Worm (Caenorhabditis elegans) whole organism, L4 larva: ENCODE results near the gene srh-286.

Source experiments
- F10B5.3 ChIP-seq: sonication (generic microtip); optimal IDR thresholded peaks from 2 replicates; lab custom pipeline; 2016; ENCODE audit warnings: mild to moderate bottlenecking, missing genetic modification characterization, missing compliant biosample characterization
- F49E8.2 ChIP-seq: sonication (generic microtip); optimal IDR thresholded peaks from 2 replicates; lab custom pipeline; 2016; ENCODE audit warnings: missing compliant biosample characterization, mild to moderate bottlenecking, missing genetic modification characterization, borderline replicate concordance
- R02D3.7 ChIP-seq: fragments of 150-350 bp; sonication (generic microtip); optimal IDR thresholded peaks from 3 replicates; lab custom pipeline; 2014; ENCODE audit warnings: missing biosample characterization, missing genetic modification characterization
- T26A8.4 ChIP-seq: fragments of 200-800 bp; sonication (Bioruptor generic); IDR thresholded peaks from 2 replicates; pipeline ENCODE4 v1.3.6; 2022; ENCODE audit warnings: missing genetic modification characterization, missing compliant biosample characterization
- ama-1 ChIP-seq: fragments of 150-350 bp; optimal IDR thresholded peaks from 2 replicates; lab custom pipeline; 2014; ENCODE audit warnings: inconsistent platforms, mixed read lengths
- arid-1 ChIP-seq: fragments of 200-800 bp; sonication (Bioruptor generic); conservative IDR thresholded peaks from 2 replicates; pipeline ENCODE4 v1.3.6; 2022; ENCODE audit warnings: missing genetic modification reagents, missing genetic modification characterization, missing compliant biosample characterization
- ceh-20 ChIP-seq: fragments of 200-800 bp; sonication (Bioruptor generic); IDR thresholded peaks from 2 replicates; pipeline ENCODE4 v1.3.6; 2022; ENCODE audit warnings: missing genetic modification reagents, missing genetic modification characterization, missing compliant biosample characterization
- ces-1 ChIP-seq: fragments of 150-350 bp; sonication (generic microtip); optimal IDR thresholded peaks from 4 replicates; lab custom pipeline; 2014; ENCODE audit warnings: missing biosample characterization, missing genetic modification reagents, missing genetic modification characterization
- daf-16 ChIP-seq, 3 experiments: sonication (generic microtip); optimal IDR thresholded peaks; 2 replicates each; lab custom pipeline; 2016 to 2017; ENCODE audit warnings: missing genetic modification characterization in 3 of 3, missing genetic modification reagents in 3 of 3, mild to moderate bottlenecking in 2 of 3, missing compliant biosample characterization in 2 of 3, missing biosample characterization in 1 of 3, moderate library complexity in 1 of 3
- daf-19 ChIP-seq: fragments of 200-800 bp; sonication (Bioruptor generic); conservative IDR thresholded peaks from 2 replicates; pipeline ENCODE4 v1.3.6; 2022; ENCODE audit warnings: missing genetic modification characterization, missing compliant biosample characterization
- daf-8 ChIP-seq: fragments of 200-800 bp; sonication (Bioruptor generic); IDR thresholded peaks from 2 replicates; pipeline ENCODE4 v1.3.6; 2022; ENCODE audit warnings: missing genetic modification characterization, missing compliant biosample characterization
- dpl-1 ChIP-seq: fragments of 150-350 bp; optimal IDR thresholded peaks from 2 replicates; lab custom pipeline; 2014; ENCODE audit warnings: missing biosample characterization, missing genetic modification reagents, missing genetic modification characterization
- egl-27 ChIP-seq: sonication (generic microtip); optimal IDR thresholded peaks from 3 replicates; lab custom pipeline; 2017; ENCODE audit warnings: missing biosample characterization, missing genetic modification reagents, missing genetic modification characterization
- fos-1 ChIP-seq: fragments of 150-350 bp; optimal IDR thresholded peaks from 2 replicates; lab custom pipeline; 2014; ENCODE audit warnings: missing biosample characterization, missing genetic modification characterization
- hif-1 ChIP-seq, 2 experiments: sonication (generic microtip); optimal IDR thresholded peaks; 2 replicates each; lab custom pipeline; 2016 to 2017; ENCODE audit warnings: missing compliant biosample characterization in 2 of 2, missing genetic modification characterization in 2 of 2, missing genetic modification reagents in 2 of 2, missing genotype in 2 of 2, mild to moderate bottlenecking in 1 of 2
- hlh-30 ChIP-seq: sonication (generic microtip); optimal IDR thresholded peaks from 2 replicates; lab custom pipeline; 2017; ENCODE audit warnings: antibody characterized with exemption, mild to moderate bottlenecking, missing genetic modification characterization, missing compliant biosample characterization; ENCODE audit not compliant: insufficient read depth
- hmg-1.1 ChIP-seq: fragments of 200-800 bp; sonication (Bioruptor generic); IDR thresholded peaks from 2 replicates; pipeline ENCODE4 v1.3.6; 2022; ENCODE audit warnings: missing genetic modification reagents, missing genetic modification characterization, missing compliant biosample characterization
- jun-1 ChIP-seq: fragments of 150-350 bp; optimal IDR thresholded peaks from 2 replicates; lab custom pipeline; 2014; ENCODE audit warnings: missing biosample characterization, missing genetic modification reagents, missing genetic modification characterization
- lin-1 ChIP-seq: fragments of 200-800 bp; sonication (Bioruptor generic); IDR thresholded peaks from 2 replicates; pipeline ENCODE4 v1.3.6; 2022; ENCODE audit warnings: missing genetic modification reagents, missing genetic modification characterization, missing compliant biosample characterization
- lin-29 ChIP-seq: fragments of 200-800 bp; sonication (Bioruptor generic); IDR thresholded peaks from 2 replicates; pipeline ENCODE4 v1.3.6; 2022; ENCODE audit warnings: missing genetic modification reagents, missing genetic modification characterization, missing compliant biosample characterization
- lin-39 ChIP-seq: fragments of 150-350 bp; optimal IDR thresholded peaks from 2 replicates; lab custom pipeline; 2014; ENCODE audit warnings: missing biosample characterization, missing genetic modification reagents, missing genetic modification characterization
- lir-3 ChIP-seq: sonication (generic microtip); optimal IDR thresholded peaks from 2 replicates; lab custom pipeline; 2016; ENCODE audit warnings: mild to moderate bottlenecking, missing genetic modification characterization, missing compliant biosample characterization
- mdt-29 ChIP-seq: fragments of 200-800 bp; sonication (Bioruptor generic); IDR thresholded peaks from 2 replicates; pipeline ENCODE4 v1.3.6; 2022; ENCODE audit warnings: missing genetic modification reagents, missing genetic modification characterization, missing compliant biosample characterization
- mep-1 ChIP-seq: fragments of 150-350 bp; sonication (generic microtip); optimal IDR thresholded peaks from 3 replicates; lab custom pipeline; 2014; ENCODE audit warnings: missing biosample characterization, missing genetic modification characterization
- mxl-2 ChIP-seq: fragments of 200-800 bp; sonication (Bioruptor generic); conservative IDR thresholded peaks from 2 replicates; pipeline ENCODE4 v1.3.6; 2022; ENCODE audit warnings: missing genetic modification reagents, missing genetic modification characterization, missing compliant biosample characterization
- nhr-10 ChIP-seq: fragments of 150-350 bp; optimal IDR thresholded peaks from 2 replicates; lab custom pipeline; 2014; ENCODE audit warnings: missing biosample characterization, missing genetic modification characterization
- nhr-11 ChIP-seq: fragments of 150-350 bp; optimal IDR thresholded peaks from 2 replicates; lab custom pipeline; 2014; ENCODE audit warnings: missing biosample characterization, missing genetic modification characterization
- nhr-111 ChIP-seq: fragments of 200-800 bp; sonication (Bioruptor generic); optimal IDR thresholded peaks from 2 replicates; lab custom pipeline; 2018; ENCODE audit warnings: mild to moderate bottlenecking, missing genetic modification characterization, missing compliant biosample characterization
- nhr-237 ChIP-seq: sonication (generic microtip); optimal IDR thresholded peaks from 2 replicates; lab custom pipeline; 2017; ENCODE audit warnings: missing biosample characterization, missing genetic modification characterization
- nhr-28 ChIP-seq: fragments of 150-350 bp; optimal IDR thresholded peaks from 2 replicates; lab custom pipeline; 2014; ENCODE audit warnings: missing biosample characterization, missing genetic modification characterization
- nhr-41 ChIP-seq: fragments of 200-800 bp; sonication (Bioruptor generic); IDR thresholded peaks from 2 replicates; pipeline ENCODE4 v1.3.6; 2022; ENCODE audit warnings: missing genetic modification reagents, missing genetic modification characterization, missing compliant biosample characterization
- nhr-48 ChIP-seq: sonication (generic microtip); optimal IDR thresholded peaks from 2 replicates; lab custom pipeline; 2016; ENCODE audit warnings: mild to moderate bottlenecking, missing genetic modification characterization, missing compliant biosample characterization
- nhr-6 ChIP-seq: fragments of 150-350 bp; optimal IDR thresholded peaks from 2 replicates; lab custom pipeline; 2014; ENCODE audit warnings: missing biosample characterization, missing genetic modification characterization
- pqm-1 ChIP-seq: sonication (generic microtip); optimal IDR thresholded peaks from 2 replicates; lab custom pipeline; 2017; ENCODE audit warnings: missing biosample characterization, missing genetic modification characterization
- sdz-12 ChIP-seq: fragments of 200-800 bp; sonication (Bioruptor generic); optimal IDR thresholded peaks from 2 replicates; lab custom pipeline; 2018; ENCODE audit warnings: mild to moderate bottlenecking, missing genetic modification characterization, missing compliant biosample characterization
- spr-1 ChIP-seq: sonication (generic microtip); optimal IDR thresholded peaks from 2 replicates; lab custom pipeline; 2016; ENCODE audit warnings: mild to moderate bottlenecking, missing genetic modification characterization, missing compliant biosample characterization
- tra-1 ChIP-seq: fragments of 200-800 bp; sonication (Bioruptor generic); IDR thresholded peaks from 2 replicates; pipeline ENCODE4 v1.3.6; 2022; ENCODE audit warnings: missing genetic modification reagents, missing genetic modification characterization, missing compliant biosample characterization
- unc-39 ChIP-seq: sonication (generic microtip); optimal IDR thresholded peaks from 2 replicates; lab custom pipeline; 2017; ENCODE audit warnings: missing biosample characterization, missing genetic modification characterization
- unc-62 ChIP-seq, 3 experiments: fragments of 150-350 bp in 1 of 3; sonication (generic microtip); optimal IDR thresholded peaks in 2 of 3; peaks in 1 of 3; 1 replicate in 1 of 3; 2 replicates in 2 of 3; lab custom pipeline; 2014 to 2017; ENCODE audit warnings: missing biosample characterization in 3 of 3, missing genetic modification characterization in 3 of 3, missing genetic modification reagents in 3 of 3, missing genotype in 1 of 3
- zfp-2 ChIP-seq: sonication (generic microtip); optimal IDR thresholded peaks from 2 replicates; lab custom pipeline; 2016; ENCODE audit warnings: mild to moderate bottlenecking, missing genetic modification characterization, missing compliant biosample characterization

Gene srh-286

DNA sequence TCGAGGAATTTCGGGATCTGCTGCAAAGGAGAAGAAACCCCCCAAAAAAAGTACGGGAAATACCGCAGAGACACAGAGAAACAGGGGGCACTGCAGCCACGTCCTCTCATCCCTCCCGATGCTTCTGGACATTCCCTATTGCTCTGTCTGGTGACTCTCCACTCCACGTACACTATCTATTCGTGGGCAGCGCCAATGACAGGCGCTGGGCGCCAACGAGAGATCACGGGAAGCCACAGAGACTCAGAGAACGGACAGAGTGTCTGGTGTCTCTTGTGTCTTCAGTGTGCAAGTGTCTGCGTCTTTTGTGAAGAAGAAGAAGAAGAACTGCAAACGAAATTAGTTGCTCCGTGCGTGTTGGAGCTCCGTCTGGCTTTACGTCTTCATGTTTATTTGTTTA, 13.9 kb upstream of the srh-286 start (continued):
- TF ChIP-seq lin-1 (GFP tag; lab: Robert Waterston, UW): peak; percentile 84
- TF ChIP-seq tra-1 (GFP tag; lab: Robert Waterston, UW): peak; percentile 33; the same call in 1 of the 2 replicates
- peak; percentile 65 for TF ChIP-seq ceh-20 (GFP tag; lab: Robert Waterston, UW)
- peak; percentile 22 for TF ChIP-seq nhr-6 (tag; lab: Kevin White, UChicago)
- peak; percentile 42 for TF ChIP-seq nhr-10 (tag; lab: Kevin White, UChicago)
- peak; percentile 96 for TF ChIP-seq hlh-30 (tag; lab: Kevin White, UChicago)
- TF ChIP-seq spr-1: peak; percentile 73
- peak; percentile 77 for TF ChIP-seq nhr-48 (tag; lab: Kevin White, UChicago)
- TF ChIP-seq daf-16 (GFP tag; optimal IDR thresholded peaks at IDR 0.05; lab: Kevin White, UChicago): peak; percentile 9 to 47
- TF ChIP-seq daf-16 (tag; optimal IDR thresholded peaks at IDR 0.05; lab: Kevin White, UChicago): peak; percentile 66
- TF ChIP-seq unc-62 (GFP tag; optimal IDR thresholded peaks at IDR 0.05 in 1 of 2; lab: Kevin White, UChicago): peak in 1 of 2 experiments; percentile 99
- no peak for TF ChIP-seq unc-62 (tag; optimal IDR thresholded peaks at IDR 0.05; lab: Kevin White, UChicago)
- no peak for TF ChIP-seq nhr-41 (GFP tag; lab: Robert Waterston, UW)
- peak; percentile 66 for TF ChIP-seq dpl-1 (GFP tag; lab: Kevin White, UChicago)
- TF ChIP-seq ces-1 (GFP tag; lab: Kevin White, UChicago): peak; percentile 56
- peak; percentile 15 for TF ChIP-seq pqm-1 (tag; lab: Kevin White, UChicago)
- no peak for TF ChIP-seq ama-1
- TF ChIP-seq fos-1 (tag; lab: Kevin White, UChicago): no peak
- peak; percentile 79 for TF ChIP-seq nhr-28
- peak; percentile 49 to 93 for TF ChIP-seq hif-1 (tag; optimal IDR thresholded peaks at IDR 0.05; lab: Kevin White, UChicago)
- no peak for TF ChIP-seq nhr-237 (tag; lab: Kevin White, UChicago)
- TF ChIP-seq mep-1 (tag; lab: Kevin White, UChicago): peak; percentile 89
- TF ChIP-seq jun-1: peak; percentile 42
- TF ChIP-seq, all 104 proteins: peak for 50

DNA sequence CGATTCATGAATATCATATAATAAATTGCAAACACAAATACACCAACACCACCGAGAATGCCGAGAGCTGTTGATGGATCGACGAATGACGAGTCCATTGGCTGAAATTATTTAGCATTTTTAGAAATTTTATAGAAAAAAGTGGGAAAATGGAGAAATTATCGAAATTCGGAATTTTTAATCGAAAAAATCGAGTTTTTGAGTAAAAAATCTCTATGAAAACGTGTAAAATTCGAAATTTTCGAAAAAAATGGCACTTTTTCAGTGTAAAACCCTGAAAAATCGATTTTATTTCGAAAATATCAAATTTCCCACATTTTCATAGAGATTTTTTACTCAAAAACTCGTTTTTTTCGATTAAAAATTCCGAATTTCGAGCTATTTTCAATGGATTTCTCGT, 11.9 kb upstream of the srh-286 start, which contains the start of gene tcc-1:
Gene tcc-1 (minus strand): TSS at position 101 of the 400 bp plus-strand sequence.
- no peak for TF ChIP-seq ces-1 (GFP tag; lab: Kevin White, UChicago)
- no peak for TF ChIP-seq nhr-237 (tag; lab: Kevin White, UChicago)
- no peak for TF ChIP-seq F49E8.2 (tag; lab: Kevin White, UChicago)
- no peak for TF ChIP-seq unc-39 (tag; lab: Kevin White, UChicago)
- TF ChIP-seq hmg-1.1 (GFP tag; lab: Robert Waterston, UW): no peak
- TF ChIP-seq mxl-2 (GFP tag; lab: Robert Waterston, UW): no peak
- no peak for TF ChIP-seq tra-1 (GFP tag; lab: Robert Waterston, UW)

DNA sequence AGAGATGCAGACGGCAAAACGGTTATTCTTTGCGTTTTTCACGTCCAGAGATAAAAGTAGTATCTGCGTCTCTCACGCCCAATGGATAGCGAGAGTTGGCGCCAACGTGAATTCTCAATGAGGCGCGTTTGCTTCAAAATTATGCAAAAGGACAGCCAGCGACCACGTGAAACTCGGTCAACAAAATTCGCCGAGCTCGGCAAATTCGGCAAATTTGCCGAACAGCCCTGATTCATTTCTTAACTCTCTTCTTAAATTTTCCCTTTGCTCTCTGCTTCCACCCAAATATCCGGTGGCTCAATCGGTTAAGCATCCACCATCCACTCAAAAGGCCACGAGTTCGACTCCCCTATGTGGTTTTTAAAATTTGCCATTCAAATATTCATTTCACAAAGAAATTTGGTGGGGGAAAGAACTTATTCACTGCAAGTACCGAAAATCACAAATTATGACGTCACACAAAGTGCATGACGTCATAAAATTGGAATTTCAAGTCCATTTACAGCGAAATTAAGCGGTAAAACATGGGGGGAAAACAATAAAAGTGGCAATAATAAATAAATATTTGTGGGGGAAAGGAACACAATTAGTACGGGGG, 1.5 kb upstream of the srh-286 start:
- TF ChIP-seq daf-19 (GFP tag; lab: Robert Waterston, UW): no peak
- TF ChIP-seq nhr-11 (tag; lab: Kevin White, UChicago): no peak
- TF ChIP-seq sdz-12: no peak
- no peak for TF ChIP-seq egl-27
- no peak for TF ChIP-seq lin-39 (tag; lab: Kevin White, UChicago)
- TF ChIP-seq F10B5.3 (tag; lab: Kevin White, UChicago): no peak
- no peak for TF ChIP-seq zfp-2 (tag; lab: Kevin White, UChicago)
- TF ChIP-seq arid-1: no peak
- TF ChIP-seq lin-29 (GFP tag; lab: Robert Waterston, UW): no peak
- TF ChIP-seq nhr-10 (tag; lab: Kevin White, UChicago): no peak
- TF ChIP-seq nhr-237 (tag; lab: Kevin White, UChicago): no peak

DNA sequence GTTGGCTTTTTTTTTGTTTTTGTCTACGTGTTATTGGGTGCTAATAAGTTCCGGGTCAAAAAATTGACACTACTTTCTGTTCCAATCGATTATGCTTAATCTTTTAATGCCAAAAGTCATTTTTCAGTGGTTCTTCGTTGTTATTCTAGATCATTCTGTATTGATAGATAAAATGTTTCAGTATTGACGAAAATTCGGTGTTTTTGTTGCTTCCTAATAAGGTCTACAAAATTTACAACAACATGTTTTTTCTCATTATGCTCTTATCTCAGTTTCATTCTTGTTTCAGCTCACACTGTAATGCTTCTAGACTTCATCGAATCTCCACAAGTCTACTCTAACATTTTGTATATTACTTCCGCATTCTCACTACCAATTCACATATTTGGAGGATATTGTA, 12.7 kb downstream of the srh-286 start, which contains the start of gene srh-303:
Gene srh-303 (plus strand): TSS at position 301 of the 400 bp plus-strand sequence.
- TF ChIP-seq hlh-30 (tag; lab: Kevin White, UChicago): no peak
- TF ChIP-seq F49E8.2 (tag; lab: Kevin White, UChicago): no peak
- TF ChIP-seq daf-8 (GFP tag; lab: Robert Waterston, UW): no peak
- no peak for TF ChIP-seq nhr-111 (GFP tag; lab: Kevin White, UChicago)
- no peak for TF ChIP-seq lir-3 (tag; lab: Kevin White, UChicago)
- no peak for TF ChIP-seq mdt-29
- no peak for TF ChIP-seq T26A8.4 (GFP tag; lab: Robert Waterston, UW)
- no peak for TF ChIP-seq R02D3.7 (tag; lab: Kevin White, UChicago)
- TF ChIP-seq, all 104 proteins: peak for 0
